Fruit fly (Drosophila melanogaster): ENCODE measurements around the gene CG1354.

Gene CG1354

DNA sequence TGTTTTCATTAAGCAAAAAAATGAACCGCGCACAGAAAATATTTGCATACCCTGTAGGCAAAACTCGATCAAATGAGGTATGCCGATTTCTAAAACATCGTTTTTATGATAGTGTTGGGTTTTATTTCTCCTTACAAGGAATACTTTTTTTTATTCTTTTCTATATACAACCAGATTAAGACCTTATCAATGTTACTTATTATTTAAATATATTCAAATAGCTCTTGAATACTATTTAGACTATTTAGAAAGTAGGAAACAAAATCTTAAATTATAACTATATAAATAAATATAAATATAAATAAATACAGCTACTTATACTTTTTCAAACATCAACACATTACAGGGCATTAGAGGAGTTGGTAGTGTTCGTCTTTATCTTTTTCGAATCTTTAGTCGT, 20.6 kb upstream of the CG1354 start:
- TF ChIP-seq CTCF (optimal IDR thresholded peaks at IDR 0.05) (no peak), CG8478 (optimal IDR thresholded peaks at IDR 0.05) (no peak)

DNA sequence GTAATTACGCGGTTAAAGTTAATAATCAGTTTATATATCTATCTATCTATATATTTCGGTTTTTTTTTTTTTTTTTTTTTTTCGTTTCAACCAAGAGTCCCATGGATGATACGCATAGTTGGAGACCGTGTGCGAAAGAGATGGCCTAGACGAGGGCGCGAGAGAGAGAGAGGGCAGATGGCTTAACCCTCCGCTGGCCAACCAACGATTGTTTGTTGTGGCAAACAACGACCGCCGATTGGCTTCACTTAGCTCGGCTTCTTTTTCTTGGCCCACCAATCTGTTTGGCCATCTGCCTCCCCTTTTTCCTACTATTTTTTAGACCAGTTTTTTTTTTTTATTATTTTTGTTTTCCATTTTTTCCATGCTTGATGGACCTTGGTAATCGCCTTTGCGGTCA, 13.0 kb upstream of the CG1354 start:
- TF ChIP-seq CTCF (optimal IDR thresholded peaks at IDR 0.05) (no peak), CG8478 (optimal IDR thresholded peaks at IDR 0.05) (no peak)

dm6 chrX:9771084-9771483, 7.5 kb upstream of the CG1354 start:
- no peak for TF ChIP-seq CG8478 (optimal IDR thresholded peaks at IDR 0.05)
- TF ChIP-seq CTCF (optimal IDR thresholded peaks at IDR 0.05), result no peak

DNA sequence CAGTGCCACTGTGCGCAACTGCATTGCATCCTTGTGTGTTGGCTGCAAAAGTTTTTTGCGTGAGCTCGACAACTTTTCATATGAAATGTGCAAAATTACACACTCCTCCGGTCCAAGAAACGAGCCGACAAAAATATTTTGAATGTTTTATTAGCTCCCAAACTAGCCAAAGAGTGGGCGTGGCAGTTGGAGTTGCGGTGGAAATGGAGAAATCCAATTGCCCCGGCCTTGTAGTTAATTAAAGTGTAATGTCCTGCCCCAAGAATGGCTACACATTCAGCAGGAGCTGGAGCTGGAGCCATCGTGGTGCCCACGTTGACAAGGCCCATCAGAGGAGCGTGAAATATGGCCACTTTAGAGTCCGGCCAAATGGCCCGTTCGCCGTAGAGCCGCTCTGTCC, 4.4 kb downstream of the CG1354 start, which contains the start of gene CARPB:
Gene CARPB, plus strand, starts transcription at position 301 of the 400 bp plus-strand sequence.
- TF ChIP-seq CG8478 (optimal IDR thresholded peaks at IDR 0.05) (no peak), CTCF (optimal IDR thresholded peaks at IDR 0.05) (no peak)

- no peak for TF ChIP-seq CTCF (optimal IDR thresholded peaks at IDR 0.05)
- no peak for TF ChIP-seq CG8478 (optimal IDR thresholded peaks at IDR 0.05)
These were observed 8.8 kb downstream of the CG1354 start for dm6 chrX:9787363-9787762.

dm6 chrX:9787941-9788340, 9.4 kb downstream of the CG1354 start:
- TF ChIP-seq CTCF (optimal IDR thresholded peaks at IDR 0.05) (no peak), CG8478 (optimal IDR thresholded peaks at IDR 0.05) (no peak)

DNA sequence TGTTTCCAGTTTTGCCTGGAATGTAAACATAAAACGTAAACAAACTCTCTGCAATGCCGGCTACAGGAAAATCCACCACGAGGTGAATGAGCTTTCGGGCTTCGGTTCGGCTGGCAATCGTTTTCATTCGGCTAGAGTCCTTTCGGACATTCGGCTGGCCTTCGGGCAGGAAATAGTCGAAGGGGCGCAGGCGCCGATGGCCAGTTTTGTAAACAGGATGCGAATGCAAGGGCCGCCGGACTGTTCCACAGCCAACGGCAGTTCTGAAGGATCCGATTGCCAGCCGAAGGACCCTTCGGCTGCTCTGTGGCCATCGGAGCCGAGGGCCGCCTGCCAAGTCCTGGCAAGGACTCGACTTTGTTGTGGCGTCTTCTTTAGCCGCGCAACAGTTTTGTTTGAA, 15.7 kb downstream of the CG1354 start:
- TF ChIP-seq CTCF (optimal IDR thresholded peaks at IDR 0.05) (no peak), CG8478 (optimal IDR thresholded peaks at IDR 0.05) (no peak)

DNA sequence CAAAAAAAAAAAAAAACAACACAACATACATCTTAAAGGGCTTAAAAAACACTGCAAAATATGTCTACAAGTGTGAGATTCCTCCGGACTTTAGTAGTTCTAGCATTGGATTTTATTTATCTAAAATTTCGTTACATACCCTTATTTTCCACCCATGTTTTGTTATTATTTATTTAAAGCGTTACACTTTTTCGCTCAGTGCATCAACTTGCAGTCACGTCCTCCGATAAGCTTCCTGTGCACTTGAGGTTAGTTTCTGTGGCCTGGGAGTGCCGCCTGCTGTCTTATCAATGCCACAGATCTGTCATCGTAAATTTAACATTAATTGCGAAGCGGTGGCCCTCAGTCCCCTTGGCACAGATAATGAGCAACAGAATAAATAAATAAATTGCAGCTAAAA, 34.0 kb downstream of the CG1354 start:
- TF ChIP-seq CG8478 (optimal IDR thresholded peaks at IDR 0.05), result no peak
- TF ChIP-seq CTCF (optimal IDR thresholded peaks at IDR 0.05), result no peak

dm6 chrX:9816063-9816462, 37.5 kb downstream of the CG1354 start:
- TF ChIP-seq CTCF (optimal IDR thresholded peaks at IDR 0.05) (no peak), CG8478 (optimal IDR thresholded peaks at IDR 0.05) (no peak)

DNA sequence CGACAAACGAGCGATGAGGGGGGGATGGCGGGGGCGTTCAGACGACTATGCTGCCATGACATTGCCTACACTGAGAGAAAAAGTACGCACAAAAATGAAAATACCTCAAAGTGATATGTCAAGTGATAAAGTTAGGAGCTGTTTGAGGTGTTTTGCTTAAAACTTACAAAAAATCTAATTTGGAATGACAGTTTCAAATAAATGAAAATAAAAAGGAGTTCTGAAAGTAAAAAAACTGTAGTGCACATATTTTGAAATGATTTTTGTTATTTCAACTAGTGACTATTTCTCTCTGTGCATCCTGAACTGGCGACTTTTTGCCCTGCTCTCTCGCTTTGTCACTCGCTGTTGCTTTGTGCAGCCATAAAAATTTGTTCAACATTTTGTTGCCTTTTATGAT, 51.4 kb downstream of the CG1354 start:
- TF ChIP-seq CG8478 (optimal IDR thresholded peaks at IDR 0.05), result no peak
- no peak for TF ChIP-seq CTCF (optimal IDR thresholded peaks at IDR 0.05)
